Fruit fly (Drosophila melanogaster): ENCODE data around the gene promL.

The promL gene

dm6 chr3L:3096073-3096725 is 31.3 kb downstream of the promL start (continued):
- TF ChIP-seq CG4617 (GFP tag; optimal IDR thresholded peaks at IDR 0.05; ENCODE audit: borderline replicate concordance) (no peak), nerfin-2 (GFP tag; IDR thresholded peaks at IDR 0.05; ENCODE audit: partially characterized antibody) (peak; percentile 92), pnt (GFP tag; optimal IDR thresholded peaks at IDR 0.05) (peak; percentile 16), esg (GFP tag; conservative IDR thresholded peaks at IDR 0.05) (no peak), CG14441 (GFP tag; IDR thresholded peaks at IDR 0.05) (no peak), CG2120 (GFP tag; optimal IDR thresholded peaks at IDR 0.05) (peak; percentile 53), CG4360 (GFP tag; IDR thresholded peaks at IDR 0.05) (no peak), CG7839 (tag; optimal IDR thresholded peaks at IDR 0.05) (peak; percentile 18), Elba2 (GFP tag; optimal IDR thresholded peaks at IDR 0.05) (no peak), mam (GFP tag; optimal IDR thresholded peaks at IDR 0.05) (peak; percentile 9), CG17568 (GFP tag; optimal IDR thresholded peaks at IDR 0.05) (no peak), CG18011 (GFP tag; optimal IDR thresholded peaks at IDR 0.05) (no peak), ewg (GFP tag; optimal IDR thresholded peaks at IDR 0.05) (no peak), Oaz (GFP tag; IDR thresholded peaks at IDR 0.05) (no peak), Hr51 (GFP tag; optimal IDR thresholded peaks at IDR 0.05) (no peak), kni (GFP tag; optimal IDR thresholded peaks at IDR 0.05) (no peak), CG1603 (tag; optimal IDR thresholded peaks at IDR 0.05) (no peak), CG10979 (tag; optimal IDR thresholded peaks at IDR 0.05) (no peak), Bdp1 (GFP tag; optimal IDR thresholded peaks at IDR 0.05) (peak; percentile 99), CG17612 (GFP tag; IDR thresholded peaks at IDR 0.05) (no peak), Rx (GFP tag; IDR thresholded peaks at IDR 0.05) (no peak), CG6654 (GFP tag; optimal IDR thresholded peaks at IDR 0.05) (no peak), CG2129 (GFP tag; IDR thresholded peaks at IDR 0.05; ENCODE audit: partially characterized antibody) (peak; percentile 38; the same call in 1 of the 2 replicates), gsb (GFP tag; IDR thresholded peaks at IDR 0.05) (no peak), HLH54F (GFP tag; optimal IDR thresholded peaks at IDR 0.05) (no peak), Blimp-1 (GFP tag; optimal IDR thresholded peaks at IDR 0.05) (no peak), CG17802 (tag; optimal IDR thresholded peaks at IDR 0.05) (no peak), CG1233 (GFP tag; optimal IDR thresholded peaks at IDR 0.05) (no peak), CG30403 (GFP tag; optimal IDR thresholded peaks at IDR 0.05) (no peak), en (GFP tag; optimal IDR thresholded peaks at IDR 0.05) (peak; percentile 5), CG34224 (GFP tag; IDR thresholded peaks at IDR 0.05; ENCODE audit: partially characterized antibody) (peak; percentile 74), CG10431 (GFP tag; optimal IDR thresholded peaks at IDR 0.05) (no peak), Nf-YA (GFP tag; IDR thresholded peaks at IDR 0.05) (no peak), cato (GFP tag; optimal IDR thresholded peaks at IDR 0.05; ENCODE audit: borderline replicate concordance) (no peak)

dm6 chr3L:3095590-3095989 is 31.9 kb downstream of the promL start:
- no peak for TF ChIP-seq Xbp1 (GFP tag; optimal IDR thresholded peaks at IDR 0.05)
- TF ChIP-seq sob (GFP tag; IDR thresholded peaks at IDR 0.05), result no peak
- 0 out of 2 replicates have a peak, but pooled peaks have one; percentile 32 for TF ChIP-seq unc-4 (GFP tag; IDR thresholded peaks at IDR 0.05; ENCODE audit: partially characterized antibody)
- TF ChIP-seq Dbx (GFP tag; IDR thresholded peaks at IDR 0.05), result no peak
- no peak for TF ChIP-seq CG6175 (GFP tag; IDR thresholded peaks at IDR 0.05)
- no peak for TF ChIP-seq CG1792 (GFP tag; optimal IDR thresholded peaks at IDR 0.05)
- TF ChIP-seq CG7556 (GFP tag; optimal IDR thresholded peaks at IDR 0.05), result no peak
- no peak for TF ChIP-seq Gug (GFP tag; IDR thresholded peaks at IDR 0.05)
- no peak for TF ChIP-seq CG4730 (GFP tag; IDR thresholded peaks at IDR 0.05)
- peak; percentile 76 for TF ChIP-seq CG14860 (GFP tag; IDR thresholded peaks at IDR 0.05; ENCODE audit: partially characterized antibody)
- TF ChIP-seq run (tag; optimal IDR thresholded peaks at IDR 0.05), result no peak
- peak; percentile 84 for TF ChIP-seq bbx (GFP tag; IDR thresholded peaks at IDR 0.05; ENCODE audit: partially characterized antibody)
- no peak for TF ChIP-seq ase (GFP tag; IDR thresholded peaks at IDR 0.05)
- no peak; the same call in 1 of the 2 replicates for TF ChIP-seq CG13287 (GFP tag; IDR thresholded peaks at IDR 0.05; ENCODE audit: partially characterized antibody)
- peak; percentile 82 for TF ChIP-seq CG16813 (GFP tag; IDR thresholded peaks at IDR 0.05; ENCODE audit: partially characterized antibody)
- TF ChIP-seq nmo (GFP tag; optimal IDR thresholded peaks at IDR 0.05), result no peak
- TF ChIP-seq CG2199 (GFP tag; IDR thresholded peaks at IDR 0.05), result 0 out of 3 replicates have a peak, but pooled peaks have one; percentile 6
